Worm (Caenorhabditis elegans) whole organism, midembryonic: ENCODE results near the gene C40C9.3.

Source experiments
- T22C8.4 ChIP-seq: fragments of 200-800 bp; sonication (Bioruptor generic); IDR thresholded peaks from 2 replicates; pipeline ENCODE4 v1.3.6; 2022; ENCODE audit warnings: missing genetic modification characterization, missing compliant biosample characterization
- cog-1 ChIP-seq: sonication (generic microtip); optimal IDR thresholded peaks from 2 replicates; lab custom pipeline; 2016; ENCODE audit warnings: missing genetic modification characterization, missing compliant biosample characterization
- flt-1 ChIP-seq: fragments of 200-800 bp; sonication (Bioruptor generic); IDR thresholded peaks from 2 replicates; pipeline ENCODE4 v1.3.6; 2022; ENCODE audit warnings: missing genetic modification characterization, missing compliant biosample characterization
- klf-2 ChIP-seq: fragments of 200-800 bp; sonication (Bioruptor generic); conservative IDR thresholded peaks from 2 replicates; pipeline ENCODE4 v1.3.6; 2022; ENCODE audit warnings: missing genetic modification reagents, missing genetic modification characterization, missing compliant biosample characterization
- med-1 ChIP-seq: sonication (generic microtip); optimal IDR thresholded peaks from 2 replicates; lab custom pipeline; 2017; ENCODE audit warnings: missing genetic modification characterization, mild to moderate bottlenecking, missing compliant biosample characterization, antibody characterized with exemption, missing genetic modification reagents; ENCODE audit not compliant: insufficient read depth
- ref-1 ChIP-seq: fragments of 200-800 bp; sonication (Bioruptor generic); conservative IDR thresholded peaks from 2 replicates; pipeline ENCODE4 v1.3.6; 2022; ENCODE audit warnings: missing genetic modification reagents, missing genetic modification characterization, missing compliant biosample characterization
- tab-1 ChIP-seq: fragments of 200-800 bp; sonication (Bioruptor generic); IDR thresholded peaks from 2 replicates; pipeline ENCODE4 v1.3.6; 2022; ENCODE audit warnings: missing genetic modification characterization, missing compliant biosample characterization
- ztf-23 ChIP-seq: fragments of 200-800 bp; sonication (Bioruptor generic); IDR thresholded peaks from 2 replicates; pipeline ENCODE4 v1.3.6; 2022; ENCODE audit warnings: missing genetic modification reagents, missing genetic modification characterization, missing compliant biosample characterization
- ztf-29 ChIP-seq: fragments of 200-800 bp; sonication (Bioruptor generic); IDR thresholded peaks from 2 replicates; pipeline ENCODE4 v1.3.6; 2022; ENCODE audit warnings: missing genetic modification reagents, missing genetic modification characterization, missing compliant biosample characterization

Gene C40C9.3

ce11 chrX:13621628-13622027, 25.8 kb upstream of the C40C9.3 start, which contains the start of gene Y12A6A.1:
Gene Y12A6A.1, minus strand, starts transcription at chrX:13621728.
- TF ChIP-seq klf-2 (no peak), tab-1 (GFP tag; lab: Robert Waterston, UW) (no peak), ref-1 (GFP tag; lab: Robert Waterston, UW) (no peak), flt-1 (GFP tag; lab: Robert Waterston, UW) (no peak), cog-1 (tag; lab: Kevin White, UChicago) (no peak), T22C8.4 (no peak), ztf-23 (GFP tag; lab: Robert Waterston, UW) (no peak), med-1 (no peak), ztf-29 (no peak)

ce11 chrX:13631122-13631672, 16.2 kb upstream of the C40C9.3 start, which contains the start of gene nlg-1:
Gene nlg-1, minus strand, starts transcription at chrX:13631172.
- no peak for TF ChIP-seq tab-1 (GFP tag; lab: Robert Waterston, UW)
- no peak for TF ChIP-seq ztf-29
- no peak for TF ChIP-seq cog-1 (tag; lab: Kevin White, UChicago)
- TF ChIP-seq med-1: no peak
- no peak for TF ChIP-seq klf-2
- TF ChIP-seq flt-1 (GFP tag; lab: Robert Waterston, UW): no peak
- no peak for TF ChIP-seq T22C8.4
- TF ChIP-seq ref-1 (GFP tag; lab: Robert Waterston, UW): no peak
- TF ChIP-seq ztf-23 (GFP tag; lab: Robert Waterston, UW): no peak

ce11 chrX:13632245-13632644, 15.2 kb upstream of the C40C9.3 start:
- TF ChIP-seq ref-1 (GFP tag; lab: Robert Waterston, UW) (no peak), med-1 (no peak), klf-2 (no peak), ztf-23 (GFP tag; lab: Robert Waterston, UW) (no peak), cog-1 (tag; lab: Kevin White, UChicago) (no peak), T22C8.4 (no peak), ztf-29 (no peak), flt-1 (GFP tag; lab: Robert Waterston, UW) (no peak), tab-1 (GFP tag; lab: Robert Waterston, UW) (no peak)

- TF ChIP-seq T22C8.4 (no peak), flt-1 (GFP tag; lab: Robert Waterston, UW) (no peak)
Measured at ce11 chrX:13633032-13633431, 14.4 kb upstream of the C40C9.3 start.

ce11 chrX:13633876-13634479, 13.4 kb upstream of the C40C9.3 start:
- TF ChIP-seq med-1: no peak
- TF ChIP-seq ztf-23 (GFP tag; lab: Robert Waterston, UW): no peak
- no peak for TF ChIP-seq ref-1 (GFP tag; lab: Robert Waterston, UW)
- no peak for TF ChIP-seq tab-1 (GFP tag; lab: Robert Waterston, UW)
- TF ChIP-seq klf-2: no peak
- TF ChIP-seq cog-1 (tag; lab: Kevin White, UChicago): no peak
- TF ChIP-seq ztf-29: no peak
- TF ChIP-seq T22C8.4: no peak
- no peak for TF ChIP-seq flt-1 (GFP tag; lab: Robert Waterston, UW)

ce11 chrX:13637526-13637925, 9.9 kb upstream of the C40C9.3 start:
- TF ChIP-seq med-1 (no peak), T22C8.4 (no peak), ztf-29 (no peak), ztf-23 (GFP tag; lab: Robert Waterston, UW) (no peak), klf-2 (no peak), cog-1 (tag; lab: Kevin White, UChicago) (no peak), ref-1 (GFP tag; lab: Robert Waterston, UW) (no peak), tab-1 (GFP tag; lab: Robert Waterston, UW) (no peak), flt-1 (GFP tag; lab: Robert Waterston, UW) (no peak)

ce11 chrX:13638351-13638958, 8.9 kb upstream of the C40C9.3 start:
- no peak for TF ChIP-seq cog-1 (tag; lab: Kevin White, UChicago)
- no peak for TF ChIP-seq med-1
- no peak for TF ChIP-seq ref-1 (GFP tag; lab: Robert Waterston, UW)

ce11 chrX:13639577-13639976, 7.8 kb upstream of the C40C9.3 start, which contains the start of gene twk-20:
Gene twk-20, plus strand, starts transcription at chrX:13639877.
- no peak for TF ChIP-seq ref-1 (GFP tag; lab: Robert Waterston, UW)
- TF ChIP-seq cog-1 (tag; lab: Kevin White, UChicago): no peak
- no peak for TF ChIP-seq ztf-23 (GFP tag; lab: Robert Waterston, UW)
- TF ChIP-seq tab-1 (GFP tag; lab: Robert Waterston, UW): no peak
- TF ChIP-seq T22C8.4: no peak
- no peak for TF ChIP-seq med-1
- TF ChIP-seq ztf-29: no peak
- TF ChIP-seq flt-1 (GFP tag; lab: Robert Waterston, UW): no peak
- no peak for TF ChIP-seq klf-2

ce11 chrX:13644884-13645283, 2.5 kb upstream of the C40C9.3 start:
- no peak for TF ChIP-seq ztf-23 (GFP tag; lab: Robert Waterston, UW)
- TF ChIP-seq flt-1 (GFP tag; lab: Robert Waterston, UW): no peak
- TF ChIP-seq med-1: no peak
- TF ChIP-seq ref-1 (GFP tag; lab: Robert Waterston, UW): no peak
- TF ChIP-seq ztf-29: no peak
- no peak for TF ChIP-seq cog-1 (tag; lab: Kevin White, UChicago)
- no peak for TF ChIP-seq klf-2
- TF ChIP-seq tab-1 (GFP tag; lab: Robert Waterston, UW): no peak
- no peak for TF ChIP-seq T22C8.4

ce11 chrX:13646798-13647197, 607 bp upstream of the C40C9.3 start, which contains the start of gene acr-9:
Gene acr-9, minus strand, starts transcription at chrX:13646898.
- TF ChIP-seq T22C8.4 (no peak), klf-2 (no peak), cog-1 (tag; lab: Kevin White, UChicago) (no peak), flt-1 (GFP tag; lab: Robert Waterston, UW) (no peak), ref-1 (GFP tag; lab: Robert Waterston, UW) (no peak), ztf-29 (no peak)
